Worm (Caenorhabditis elegans): ENCODE results near the gene K06B4.15.

ce11 chrV:15718562-15718961 lies 48.3 kb downstream of the K06B4.15 start, which contains the start of gene Y6E2A.5:
- TF ChIP-seq med-1 (GFP tag; optimal IDR thresholded peaks at IDR 0.05; ENCODE audit: insufficient read depth): no peak
- TF ChIP-seq flt-1 (GFP tag; IDR thresholded peaks at IDR 0.05): no peak
- TF ChIP-seq ztf-23 (GFP tag; IDR thresholded peaks at IDR 0.05): no peak
- TF ChIP-seq T22C8.4 (GFP tag; IDR thresholded peaks at IDR 0.05): no peak

All from whole organism, midembryonic.